Fruit fly (Drosophila melanogaster) whole organism: Measurements from ENCODE around the gene CG18748.

ENCODE experiments used
- CG8478 ChIP-seq: fragments of >200 bp; optimal IDR thresholded peaks from 2 replicates; lab custom pipeline; 2018; ENCODE audit warnings: inconsistent platforms
- Dll ChIP-seq: fragments of >200 bp; optimal IDR thresholded peaks from 2 replicates; lab custom pipeline; 2017
- EcR ChIP-seq, 2 experiments: fragments of >200 bp; optimal IDR thresholded peaks; 2 replicates each; lab custom pipeline; 2017; ENCODE audit warnings: missing biosample characterization in 2 of 2, missing genetic modification characterization in 2 of 2, missing genetic modification reagents in 2 of 2
- pan ChIP-seq: fragments of >200 bp; optimal IDR thresholded peaks from 2 replicates; lab custom pipeline; 2017
- psq ChIP-seq: fragments of >200 bp; optimal IDR thresholded peaks from 2 replicates; lab custom pipeline; 2017
- usp ChIP-seq: fragments of >200 bp; optimal IDR thresholded peaks from 2 replicates; lab custom pipeline; 2017; ENCODE audit warnings: missing biosample characterization, missing genetic modification characterization, mixed read lengths

The CG18748 gene

DNA sequence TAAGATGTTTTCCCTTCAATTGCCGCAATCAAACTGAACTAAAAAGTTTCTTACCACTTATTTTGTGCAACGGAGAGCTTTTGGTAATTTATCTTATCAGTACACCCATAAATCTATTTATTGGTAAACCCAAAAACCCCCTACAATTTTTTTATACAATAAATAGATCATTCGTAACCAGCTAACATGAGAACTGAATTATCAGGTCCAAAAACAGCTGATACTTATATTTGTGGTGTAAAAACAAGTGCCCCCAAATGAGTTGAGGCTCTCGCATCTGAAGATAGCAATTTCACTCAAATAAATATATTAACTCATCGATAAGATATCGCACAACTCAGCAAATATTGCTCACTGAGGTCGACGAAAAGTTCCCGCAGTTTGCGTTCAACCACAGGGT lies at the start of gene CG18748:
TSS of gene CG18748 (minus strand) at position 25 of the 400 bp plus-strand sequence.
- TF ChIP-seq usp (no peak), CG8478 (lab: Kevin White, UChicago) (no peak), EcR (GFP tag; optimal IDR thresholded peaks at IDR 0.05; lab: Kevin White, UChicago) (no peak), psq (lab: Kevin White, UChicago) (no peak), Dll (no peak), pan (lab: Kevin White, UChicago) (no peak)

DNA sequence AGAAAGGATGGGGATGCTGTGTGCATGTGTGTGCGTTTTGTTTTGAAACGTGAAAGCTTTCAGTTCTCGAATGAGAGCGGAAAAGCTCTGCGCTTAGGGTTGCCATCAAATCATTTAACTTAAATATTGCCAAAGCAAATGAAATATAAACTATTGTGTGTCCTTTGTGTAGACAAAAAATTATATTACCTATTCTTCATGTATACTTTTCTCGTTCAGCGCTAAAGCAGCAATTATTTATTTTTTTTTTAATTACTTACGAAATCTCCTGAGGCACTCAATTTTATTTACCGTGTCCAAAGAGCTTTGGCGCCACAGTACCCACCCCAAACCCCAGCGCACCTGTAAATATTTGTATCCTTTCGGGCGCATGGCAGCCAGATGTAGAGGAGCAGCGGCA lies 33.8 kb upstream of the CG18748 start:
- TF ChIP-seq usp (no peak), Dll (no peak), psq (lab: Kevin White, UChicago) (no peak), CG8478 (lab: Kevin White, UChicago) (no peak), pan (lab: Kevin White, UChicago) (no peak), EcR (GFP tag; optimal IDR thresholded peaks at IDR 0.05; lab: Kevin White, UChicago) (no peak)

DNA sequence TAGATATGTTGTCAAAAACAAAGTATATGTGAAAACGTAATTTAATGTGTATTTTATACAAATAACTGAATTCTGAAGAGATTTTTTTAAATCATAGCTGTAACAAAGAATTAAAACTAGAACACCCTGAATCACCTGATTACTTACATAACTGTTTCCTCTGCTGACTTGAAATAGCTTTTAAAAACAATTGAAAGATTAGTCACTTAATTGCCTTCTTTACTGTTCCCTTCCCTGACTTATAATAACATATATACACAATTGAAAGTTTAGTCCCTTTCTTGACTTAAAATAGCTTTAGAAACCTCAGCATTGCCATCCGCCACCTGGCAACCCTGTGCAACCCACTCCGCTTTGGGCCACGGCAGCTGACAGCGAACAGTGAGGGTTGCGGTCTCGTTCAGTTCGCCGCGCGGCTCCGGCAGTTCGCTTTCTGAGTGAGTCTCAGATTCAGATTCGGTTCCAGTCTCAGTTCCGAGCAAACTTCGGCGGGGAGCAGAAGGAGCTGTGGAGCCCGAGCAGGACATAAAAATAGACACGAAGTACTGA lies 26.3 kb upstream of the CG18748 start, which contains the start of gene CG34384:
TSS of gene CG34384 (plus strand) at position 381 of the 549 bp plus-strand sequence.
- no peak for TF ChIP-seq usp
- TF ChIP-seq EcR (GFP tag; optimal IDR thresholded peaks at IDR 0.05; lab: Kevin White, UChicago): no peak
- TF ChIP-seq CG8478 (lab: Kevin White, UChicago): no peak
- TF ChIP-seq psq (lab: Kevin White, UChicago): no peak
- TF ChIP-seq Dll: no peak
- no peak for TF ChIP-seq pan (lab: Kevin White, UChicago)

DNA sequence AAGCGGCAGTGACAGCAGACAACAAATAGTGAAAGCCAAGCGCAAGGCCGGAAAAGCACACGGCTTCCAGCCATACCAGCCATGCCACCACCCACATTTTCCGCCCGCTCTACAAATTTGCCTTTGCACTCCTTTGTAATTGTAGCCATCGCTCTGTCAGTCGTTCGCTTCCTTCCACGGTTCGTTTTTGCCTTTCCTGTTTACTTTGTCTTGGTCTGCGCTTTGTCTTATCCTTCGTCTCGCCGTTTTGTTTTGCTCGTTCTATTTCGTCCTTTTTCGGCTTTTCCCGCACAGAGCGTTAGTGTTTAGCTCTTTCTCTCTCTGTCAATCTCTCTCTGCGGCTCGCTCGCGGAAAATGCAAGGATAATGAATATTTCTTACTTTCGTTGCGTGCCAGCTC lies 25.8 kb upstream of the CG18748 start:
- TF ChIP-seq pan (lab: Kevin White, UChicago): no peak

DNA sequence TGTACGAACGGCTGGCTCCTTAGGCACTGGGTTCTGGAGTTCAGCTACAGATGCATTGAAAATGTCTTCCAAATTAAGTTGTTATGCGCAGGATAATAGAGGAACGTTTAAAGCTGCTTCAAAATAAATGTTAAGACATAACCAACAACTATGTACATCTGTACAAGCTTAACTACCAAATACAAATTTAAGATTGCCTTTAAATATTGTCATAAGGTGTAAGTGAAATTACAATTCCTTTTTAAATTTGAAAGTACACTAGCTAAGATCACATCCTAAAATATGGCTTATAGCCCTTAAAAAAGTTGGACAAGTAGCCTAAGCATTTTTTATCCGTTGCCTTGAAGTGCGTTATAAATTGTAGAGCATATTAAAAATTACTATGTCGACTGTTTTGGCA lies 23.8 kb upstream of the CG18748 start, which contains the start of gene CG31473:
TSS of gene CG31473 (plus strand) at position 301 of the 400 bp plus-strand sequence.
- TF ChIP-seq psq (lab: Kevin White, UChicago): no peak
- no peak for TF ChIP-seq pan (lab: Kevin White, UChicago)
- no peak for TF ChIP-seq EcR (GFP tag; optimal IDR thresholded peaks at IDR 0.05; lab: Kevin White, UChicago)
- no peak for TF ChIP-seq CG8478 (lab: Kevin White, UChicago)
- TF ChIP-seq usp: no peak
- no peak for TF ChIP-seq Dll

DNA sequence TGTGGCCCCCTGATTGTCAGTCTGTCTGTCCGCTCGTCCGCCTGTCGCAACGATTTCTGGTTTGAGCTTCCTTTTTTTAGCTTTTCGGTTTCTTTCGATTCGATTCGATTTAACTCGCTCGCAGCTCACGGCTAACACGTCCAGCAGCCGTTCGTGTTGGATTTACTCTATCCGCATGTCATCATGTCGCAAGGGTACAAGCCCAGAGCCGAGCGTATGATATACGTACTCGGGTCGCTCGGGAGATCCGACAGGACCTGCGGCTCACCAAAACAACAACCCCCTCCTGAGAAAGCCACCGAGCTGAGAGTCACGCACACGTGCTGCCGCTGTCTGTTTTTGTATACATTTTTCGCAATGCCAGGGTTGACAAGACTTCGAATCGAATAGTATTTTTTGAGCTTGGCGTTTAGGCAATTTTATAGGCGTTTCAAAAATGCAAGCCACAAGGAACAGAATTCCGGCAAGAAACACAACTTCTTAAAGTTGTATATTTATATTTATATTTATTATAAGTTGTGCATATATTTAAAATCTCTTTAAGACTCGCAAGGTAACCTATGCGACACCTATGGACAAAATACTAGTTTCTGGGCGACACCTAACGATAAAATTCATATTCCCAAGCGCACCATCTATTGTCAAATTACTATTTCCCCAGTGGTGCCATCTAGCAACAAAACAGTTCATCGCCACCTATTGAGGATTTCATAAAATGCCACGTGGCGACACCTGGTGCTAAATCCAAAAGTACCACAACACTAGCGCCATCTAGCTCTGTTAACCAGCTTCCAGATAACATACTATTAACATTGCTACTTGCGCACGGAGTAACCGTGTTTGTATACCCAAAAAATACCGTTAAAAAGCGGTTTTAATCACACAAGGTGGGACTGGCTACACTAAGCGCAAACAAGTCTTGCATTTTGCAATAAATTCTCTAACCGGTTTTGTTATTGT lies 22.2 kb upstream of the CG18748 start, which contains the start of the genes CG2993 and sgll:
TSS of gene CG2993 (minus strand) at position 353 of the 960 bp plus-strand sequence.
TSS of gene sgll (plus strand) at position 871 of the 960 bp plus-strand sequence.
- no peak for TF ChIP-seq psq (lab: Kevin White, UChicago)
- TF ChIP-seq CG8478 (lab: Kevin White, UChicago): peak; percentile 27
- no peak for TF ChIP-seq EcR (GFP tag; optimal IDR thresholded peaks at IDR 0.05; lab: Kevin White, UChicago)
- peak; percentile 73 for TF ChIP-seq Dll

DNA sequence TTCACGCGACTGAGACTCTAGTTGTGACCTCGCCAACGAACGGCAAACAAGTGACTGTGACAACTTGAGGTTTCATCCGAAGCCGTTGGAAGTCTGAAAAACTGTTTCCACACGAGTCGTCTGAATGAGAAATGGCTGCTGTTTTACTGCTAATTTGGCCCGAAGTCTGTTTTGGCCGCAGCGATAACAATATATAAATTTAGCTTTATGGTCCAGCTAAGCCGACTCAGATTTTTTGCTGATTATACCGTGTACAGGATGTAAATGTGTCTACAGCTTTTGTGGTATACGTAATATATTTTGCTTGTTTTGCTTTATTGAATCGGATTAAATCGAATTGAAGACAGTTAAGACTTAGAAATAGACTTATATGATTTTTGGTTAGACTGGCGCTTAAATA lies 16.6 kb upstream of the CG18748 start, which contains the start of gene CG18268:
TSS of gene CG18268 (minus strand) at position 101 of the 400 bp plus-strand sequence.
- TF ChIP-seq psq (lab: Kevin White, UChicago) (no peak), pan (lab: Kevin White, UChicago) (no peak), CG8478 (lab: Kevin White, UChicago) (no peak), Dll (no peak), EcR (GFP tag; optimal IDR thresholded peaks at IDR 0.05; lab: Kevin White, UChicago) (no peak), usp (no peak)

DNA sequence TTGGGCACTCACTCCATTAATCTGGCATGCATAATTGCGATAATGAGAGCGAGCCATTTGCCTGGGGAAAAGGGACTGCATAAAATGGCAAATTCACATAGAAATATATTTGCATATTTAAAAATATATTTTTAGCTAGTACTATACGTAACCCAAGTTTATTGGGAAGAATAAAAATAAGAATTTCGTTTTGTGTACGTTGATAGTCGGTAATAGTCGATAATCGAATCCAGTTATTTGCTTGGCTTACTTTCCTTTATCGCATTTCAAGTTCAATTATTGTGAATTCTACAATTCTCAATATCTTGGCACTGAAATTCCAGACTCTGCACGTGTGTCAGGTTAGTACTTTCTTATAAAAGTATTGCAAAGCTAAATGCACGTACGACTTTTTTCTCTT lies 15.0 kb upstream of the CG18748 start, which contains the start of gene CG3014:
TSS of gene CG3014 (minus strand) at position 101 of the 400 bp plus-strand sequence.
- no peak for TF ChIP-seq Dll
- no peak for TF ChIP-seq CG8478 (lab: Kevin White, UChicago)
- TF ChIP-seq EcR (GFP tag; optimal IDR thresholded peaks at IDR 0.05; lab: Kevin White, UChicago): no peak

DNA sequence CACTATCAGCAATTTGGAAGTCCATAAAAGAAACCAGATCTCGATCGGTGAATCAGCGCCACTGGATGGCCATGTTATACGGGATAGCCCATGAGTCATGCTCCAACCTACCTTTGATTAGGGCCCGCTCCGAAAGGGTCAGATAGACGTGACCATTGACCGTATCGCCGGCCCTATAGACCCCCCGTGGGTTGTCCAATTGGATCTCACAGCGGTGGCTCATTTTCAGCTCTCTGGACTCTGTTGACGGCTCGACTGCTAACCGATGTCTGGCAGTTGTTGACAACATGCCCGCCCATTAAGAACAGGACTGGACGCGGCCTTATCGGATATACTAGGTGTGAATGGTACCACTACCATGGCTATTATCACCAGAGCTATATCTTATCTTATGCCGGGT lies 10.8 kb upstream of the CG18748 start, which contains the start of gene CG18744:
TSS of gene CG18744 (minus strand) at position 247 of the 400 bp plus-strand sequence.
- TF ChIP-seq Dll (no peak), CG8478 (lab: Kevin White, UChicago) (no peak), pan (lab: Kevin White, UChicago) (no peak), EcR (GFP tag; optimal IDR thresholded peaks at IDR 0.05; lab: Kevin White, UChicago) (no peak), psq (lab: Kevin White, UChicago) (no peak), usp (no peak)

DNA sequence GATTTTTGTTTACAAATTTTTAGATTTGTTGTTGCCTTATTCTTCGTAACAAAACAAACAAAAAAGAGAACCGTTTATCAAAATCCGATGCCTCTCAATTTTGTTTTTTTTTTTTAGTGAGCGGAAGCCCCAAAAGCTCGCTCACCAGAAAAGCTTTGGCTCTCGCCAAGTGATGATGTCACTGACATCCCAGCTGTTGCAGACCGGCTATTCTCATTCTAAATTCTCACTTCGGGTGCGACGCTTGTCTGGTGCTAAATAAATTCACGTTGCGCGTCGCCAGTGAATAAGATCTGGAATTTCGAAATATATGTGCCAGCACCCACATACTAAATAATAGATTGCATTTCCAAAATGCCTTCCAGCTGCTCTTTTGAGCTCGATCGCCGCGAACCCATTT lies 6.1 kb upstream of the CG18748 start, which contains the start of gene CG2641:
TSS of gene CG2641 (plus strand) at position 215 of the 400 bp plus-strand sequence.
- TF ChIP-seq Dll: peak; percentile 7
- TF ChIP-seq pan (lab: Kevin White, UChicago): no peak
- no peak for TF ChIP-seq usp

DNA sequence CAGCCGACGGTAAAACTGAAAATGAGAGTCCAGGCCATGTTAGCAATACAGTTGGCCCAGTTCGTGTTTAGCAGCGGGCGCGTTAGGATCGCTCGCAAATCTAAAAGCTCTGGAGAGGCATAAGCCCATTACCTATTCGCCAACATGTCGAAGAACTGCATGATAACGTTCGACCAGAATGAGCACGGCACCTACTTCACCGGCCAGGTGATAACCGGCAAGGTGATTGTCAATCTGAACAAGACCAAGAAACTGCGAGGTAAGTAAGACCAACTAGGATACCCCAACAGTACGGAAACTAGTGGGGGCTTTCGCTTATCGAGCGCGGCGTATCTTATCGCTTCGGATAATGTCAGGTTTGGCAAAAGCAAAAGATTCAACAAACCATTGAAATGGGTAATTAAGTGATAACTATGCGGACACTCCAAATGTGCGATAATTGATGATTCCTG lies 2.9 kb upstream of the CG18748 start, which contains the start of gene CG10086:
TSS of gene CG10086 (plus strand) at position 51 of the 452 bp plus-strand sequence.
- TF ChIP-seq usp: no peak
- no peak for TF ChIP-seq pan (lab: Kevin White, UChicago)
- no peak for TF ChIP-seq EcR (GFP tag; optimal IDR thresholded peaks at IDR 0.05; lab: Kevin White, UChicago)
- no peak for TF ChIP-seq CG8478 (lab: Kevin White, UChicago)
- TF ChIP-seq Dll: no peak
- no peak for TF ChIP-seq psq (lab: Kevin White, UChicago)

DNA sequence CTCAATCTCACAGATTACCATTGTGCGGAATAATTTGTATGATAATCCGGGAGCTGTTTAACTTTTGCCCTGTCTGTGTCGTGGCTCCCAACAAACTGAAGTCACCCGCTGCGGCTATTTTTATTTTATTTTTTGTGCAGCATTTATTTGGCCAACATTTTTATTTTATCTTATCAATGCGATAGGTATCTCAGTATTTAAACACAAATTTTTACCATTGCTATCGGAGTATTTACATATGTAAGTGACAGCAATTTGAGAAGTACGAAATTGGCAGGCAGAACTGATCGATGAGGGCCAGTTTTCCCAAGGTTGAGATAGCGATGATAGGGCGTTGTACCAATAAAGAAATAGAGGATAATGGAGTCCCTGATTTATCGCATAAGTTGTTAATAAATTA lies 2.4 kb upstream of the CG18748 start, which contains the start of gene CG18746:
TSS of gene CG18746 (minus strand) at position 101 of the 400 bp plus-strand sequence.
- TF ChIP-seq pan (lab: Kevin White, UChicago) (no peak), EcR (GFP tag; optimal IDR thresholded peaks at IDR 0.05; lab: Kevin White, UChicago) (no peak)
